Worm (Caenorhabditis elegans) whole organism, young adult: ENCODE data around the gene his-5.

Source experiments
- F37B4.10 ChIP-seq: fragments of 200-800 bp; sonication (Bioruptor generic); IDR thresholded peaks from 2 replicates; pipeline ENCODE4 v1.3.6; 2022; ENCODE audit warnings: missing genetic modification characterization, missing compliant biosample characterization
- F39B2.1 ChIP-seq: fragments of 200-800 bp; sonication (Bioruptor generic); IDR thresholded peaks from 2 replicates; pipeline ENCODE4 v1.3.6; 2022; ENCODE audit warnings: missing genetic modification reagents, missing genetic modification characterization, missing compliant biosample characterization
- F52B5.7 ChIP-seq: sonication (generic microtip); optimal IDR thresholded peaks from 2 replicates; lab custom pipeline; 2016; ENCODE audit warnings: mild to moderate bottlenecking, missing genetic modification characterization, missing compliant biosample characterization
- F57C9.4 ChIP-seq: sonication (generic microtip); optimal IDR thresholded peaks from 2 replicates; lab custom pipeline; 2017; ENCODE audit warnings: mild to moderate bottlenecking, missing genetic modification characterization, missing compliant biosample characterization
- K11D2.4 ChIP-seq: fragments of 200-800 bp; sonication (Bioruptor generic); IDR thresholded peaks from 2 replicates; pipeline ENCODE4 v1.3.6; 2022; ENCODE audit warnings: missing genetic modification reagents, missing genetic modification characterization, missing compliant biosample characterization
- Y56A3A.18 ChIP-seq: fragments of 200-800 bp; sonication (Bioruptor generic); IDR thresholded peaks from 2 replicates; pipeline ENCODE4 v1.3.6; 2022; ENCODE audit warnings: missing genetic modification reagents, missing genetic modification characterization, missing compliant biosample characterization
- Y95B8A.8 ChIP-seq: fragments of 200-800 bp; sonication (Bioruptor generic); IDR thresholded peaks from 2 replicates; pipeline ENCODE4 v1.3.6; 2022; ENCODE audit warnings: missing genetic modification reagents, missing genetic modification characterization, missing compliant biosample characterization
- aptf-2 ChIP-seq: fragments of 200-800 bp; sonication (Bioruptor generic); conservative IDR thresholded peaks from 2 replicates; pipeline ENCODE4 v1.3.6; 2022; ENCODE audit warnings: missing genetic modification reagents, missing genetic modification characterization, missing compliant biosample characterization
- aptf-3 ChIP-seq: fragments of 200-800 bp; sonication (Bioruptor generic); IDR thresholded peaks from 2 replicates; pipeline ENCODE4 v1.3.6; 2022; ENCODE audit warnings: missing genetic modification characterization, missing compliant biosample characterization
- atf-7 ChIP-seq: sonication (generic microtip); optimal IDR thresholded peaks from 2 replicates; lab custom pipeline; 2017; ENCODE audit warnings: mild to moderate bottlenecking, missing genetic modification characterization, missing compliant biosample characterization
- ccch-3 ChIP-seq: fragments of 200-800 bp; sonication (Bioruptor generic); optimal IDR thresholded peaks from 2 replicates; lab custom pipeline; 2018; ENCODE audit warnings: mild to moderate bottlenecking, missing genetic modification characterization, missing compliant biosample characterization
- cebp-1 ChIP-seq, 2 experiments: fragments of 200-800 bp in 1 of 2; sonication (Bioruptor generic) in 1 of 2; sonication (generic microtip) in 1 of 2; IDR thresholded peaks in 1 of 2; optimal IDR thresholded peaks in 1 of 2; 2 replicates each; pipeline versions ENCODE4 v1.3.6 to Lab custom; 2017 to 2022; ENCODE audit warnings: missing compliant biosample characterization in 2 of 2, missing genetic modification characterization in 2 of 2, mild to moderate bottlenecking in 1 of 2, missing genetic modification reagents in 1 of 2, moderate library complexity in 1 of 2
- ceh-100 ChIP-seq: fragments of 200-800 bp; sonication (Bioruptor generic); IDR thresholded peaks from 2 replicates; pipeline ENCODE4 v1.3.6; 2022; ENCODE audit warnings: missing genetic modification reagents, missing genetic modification characterization, missing compliant biosample characterization
- ceh-27 ChIP-seq: fragments of 200-800 bp; sonication (Bioruptor generic); optimal IDR thresholded peaks from 2 replicates; lab custom pipeline; 2018; ENCODE audit warnings: mild to moderate bottlenecking, missing genetic modification characterization, moderate library complexity, missing compliant biosample characterization
- ceh-79 ChIP-seq: sonication (generic microtip); optimal IDR thresholded peaks from 2 replicates; lab custom pipeline; 2017; ENCODE audit warnings: mild to moderate bottlenecking, missing genetic modification characterization, missing compliant biosample characterization
- ceh-91 ChIP-seq: fragments of 200-800 bp; sonication (Bioruptor generic); IDR thresholded peaks from 2 replicates; pipeline ENCODE4 v1.3.6; 2022; ENCODE audit warnings: missing genetic modification reagents, missing genetic modification characterization, missing compliant biosample characterization
- die-1 ChIP-seq: sonication (generic microtip); optimal IDR thresholded peaks from 2 replicates; lab custom pipeline; 2016; ENCODE audit warnings: missing genotype, mild to moderate bottlenecking, missing genetic modification characterization, missing compliant biosample characterization
- efl-1 ChIP-seq: fragments of 150-350 bp; optimal IDR thresholded peaks from 2 replicates; lab custom pipeline; 2014; ENCODE audit warnings: missing biosample characterization, missing genetic modification reagents, missing genetic modification characterization
- egl-18 ChIP-seq: fragments of 200-800 bp; sonication (Bioruptor generic); IDR thresholded peaks from 2 replicates; pipeline ENCODE4 v1.3.6; 2022; ENCODE audit warnings: missing genetic modification reagents, missing genetic modification characterization, missing compliant biosample characterization
- egl-44 ChIP-seq: fragments of 200-800 bp; sonication (Bioruptor generic); IDR thresholded peaks from 2 replicates; pipeline ENCODE4 v1.3.6; 2022; ENCODE audit warnings: missing genetic modification reagents, missing genetic modification characterization, missing compliant biosample characterization
- egrh-3 ChIP-seq: fragments of 200-800 bp; sonication (Bioruptor generic); IDR thresholded peaks from 2 replicates; pipeline ENCODE4 v1.3.6; 2022; ENCODE audit warnings: missing genetic modification reagents, missing genetic modification characterization, missing compliant biosample characterization
- ekl-4 ChIP-seq: fragments of 200-800 bp; sonication (Bioruptor generic); IDR thresholded peaks from 2 replicates; pipeline ENCODE4 v1.3.6; 2022; ENCODE audit warnings: missing genetic modification reagents, missing genetic modification characterization, missing compliant biosample characterization
- gei-17 ChIP-seq: fragments of 200-800 bp; sonication (Bioruptor generic); optimal IDR thresholded peaks from 2 replicates; lab custom pipeline; 2018; ENCODE audit warnings: mild to moderate bottlenecking, missing genetic modification characterization, missing compliant biosample characterization
- him-1 ChIP-seq: sonication (generic microtip); optimal IDR thresholded peaks from 2 replicates; lab custom pipeline; 2016; ENCODE audit warnings: missing genotype, missing genetic modification reagents, missing genetic modification characterization, missing compliant biosample characterization
- hsf-1 ChIP-seq: fragments of 200-800 bp; sonication (Bioruptor generic); IDR thresholded peaks from 2 replicates; pipeline ENCODE4 v1.3.6; 2022; ENCODE audit warnings: missing genetic modification reagents, missing genetic modification characterization, missing compliant biosample characterization
- lag-1 ChIP-seq: fragments of 200-800 bp; sonication (Bioruptor generic); IDR thresholded peaks from 2 replicates; pipeline ENCODE4 v1.3.6; 2022; ENCODE audit warnings: missing genetic modification reagents, missing genetic modification characterization, missing compliant biosample characterization
- let-607 ChIP-seq, 2 experiments: fragments of 200-800 bp in 1 of 2; sonication (Bioruptor generic) in 1 of 2; sonication (generic microtip) in 1 of 2; optimal IDR thresholded peaks; 2 replicates each; lab custom pipeline; 2016 to 2018; ENCODE audit warnings: mild to moderate bottlenecking in 2 of 2, missing compliant biosample characterization in 2 of 2, missing genetic modification characterization in 2 of 2, moderate library complexity in 2 of 2, missing genotype in 1 of 2
- lin-40 ChIP-seq: sonication (generic microtip); optimal IDR thresholded peaks from 2 replicates; lab custom pipeline; 2016; ENCODE audit warnings: missing genetic modification characterization, mild to moderate bottlenecking, missing compliant biosample characterization, missing genotype, missing genetic modification reagents
- lin-54 ChIP-seq: fragments of 200-800 bp; sonication (Bioruptor generic); optimal IDR thresholded peaks from 2 replicates; lab custom pipeline; 2018; ENCODE audit warnings: mild to moderate bottlenecking, missing genetic modification characterization, missing compliant biosample characterization
- lsy-27 ChIP-seq: sonication (generic microtip); optimal IDR thresholded peaks from 2 replicates; lab custom pipeline; 2017; ENCODE audit warnings: missing genetic modification characterization, mild to moderate bottlenecking, missing compliant biosample characterization, antibody characterized with exemption, missing genotype, borderline replicate concordance; ENCODE audit not compliant: insufficient read depth
- mel-28 ChIP-seq: sonication (generic microtip); optimal IDR thresholded peaks from 2 replicates; lab custom pipeline; 2016; ENCODE audit warnings: borderline replicate concordance, mild to moderate bottlenecking, missing genetic modification characterization, missing compliant biosample characterization
- mes-4 ChIP-seq: sonication (generic microtip); optimal IDR thresholded peaks from 2 replicates; lab custom pipeline; 2016; ENCODE audit warnings: missing genotype, missing genetic modification characterization, missing compliant biosample characterization
- nhr-120 ChIP-seq: fragments of 200-800 bp; sonication (Bioruptor generic); IDR thresholded peaks from 2 replicates; pipeline ENCODE4 v1.3.6; 2022; ENCODE audit warnings: missing genetic modification characterization, missing compliant biosample characterization
- nhr-90 ChIP-seq: sonication (generic microtip); optimal IDR thresholded peaks from 2 replicates; lab custom pipeline; 2016; ENCODE audit warnings: missing genotype, mild to moderate bottlenecking, missing genetic modification characterization, missing compliant biosample characterization
- repo-1 ChIP-seq: sonication (generic microtip); optimal IDR thresholded peaks from 2 replicates; lab custom pipeline; 2017; ENCODE audit warnings: mild to moderate bottlenecking, missing genetic modification characterization, missing compliant biosample characterization
- rpc-1 ChIP-seq, 2 experiments: fragments of 150-350 bp in 1 of 2; sonication (generic microtip) in 1 of 2; optimal IDR thresholded peaks; 2 replicates each; lab custom pipeline; 2014 to 2018; ENCODE audit warnings: missing biosample characterization in 1 of 2, missing genetic modification characterization in 1 of 2, missing genetic modification reagents in 1 of 2, missing genotype in 1 of 2
- sea-2 ChIP-seq: fragments of 200-800 bp; sonication (Bioruptor generic); IDR thresholded peaks from 2 replicates; pipeline ENCODE4 v1.3.6; 2022; ENCODE audit warnings: missing genetic modification characterization, missing compliant biosample characterization
- snpc-1.3 ChIP-seq: sonication (generic microtip); optimal IDR thresholded peaks from 2 replicates; lab custom pipeline; 2017; ENCODE audit warnings: missing genetic modification characterization, mild to moderate bottlenecking, missing compliant biosample characterization, antibody characterized with exemption, moderate library complexity, missing genotype, missing genetic modification reagents; ENCODE audit not compliant: insufficient read depth
- somi-1 ChIP-seq: fragments of 200-800 bp; sonication (Bioruptor generic); optimal IDR thresholded peaks from 2 replicates; lab custom pipeline; 2018; ENCODE audit warnings: mild to moderate bottlenecking, missing genetic modification characterization, missing compliant biosample characterization
- sptf-2 ChIP-seq: fragments of 200-800 bp; sonication (Bioruptor generic); optimal IDR thresholded peaks from 2 replicates; lab custom pipeline; 2018; ENCODE audit warnings: mild to moderate bottlenecking, missing genetic modification characterization, missing compliant biosample characterization
- tbp1 ChIP-seq: fragments of 200-800 bp; sonication (Bioruptor generic); optimal IDR thresholded peaks from 2 replicates; lab custom pipeline; 2018; ENCODE audit warnings: mild to moderate bottlenecking, missing genetic modification characterization, missing compliant biosample characterization
- tlf-1 ChIP-seq: fragments of 200-800 bp; sonication (Bioruptor generic); optimal IDR thresholded peaks from 2 replicates; lab custom pipeline; 2018; ENCODE audit warnings: mild to moderate bottlenecking, missing genetic modification characterization, missing compliant biosample characterization
- unc-130 ChIP-seq: sonication (generic microtip); optimal IDR thresholded peaks from 2 replicates; lab custom pipeline; 2016; ENCODE audit warnings: missing genetic modification reagents, missing genetic modification characterization, missing compliant biosample characterization
- unc-62 ChIP-seq: fragments of 150-350 bp; optimal IDR thresholded peaks from 2 replicates; lab custom pipeline; 2014; ENCODE audit warnings: missing biosample characterization, missing genetic modification reagents, missing genetic modification characterization
- zfh-2 ChIP-seq: fragments of 200-800 bp; sonication (Bioruptor generic); conservative IDR thresholded peaks from 2 replicates; pipeline ENCODE4 v1.3.6; 2022; ENCODE audit warnings: missing genetic modification reagents, missing genetic modification characterization, missing compliant biosample characterization
- ztf-18 ChIP-seq: sonication (generic microtip); optimal IDR thresholded peaks from 2 replicates; lab custom pipeline; 2016; ENCODE audit warnings: missing genotype, mild to moderate bottlenecking, missing genetic modification characterization, missing compliant biosample characterization
- ztf-22 ChIP-seq: fragments of 200-800 bp; sonication (Bioruptor generic); optimal IDR thresholded peaks from 2 replicates; lab custom pipeline; 2018; ENCODE audit warnings: mild to moderate bottlenecking, missing genetic modification characterization, moderate library complexity, missing compliant biosample characterization
- ztf-28 ChIP-seq: fragments of 200-800 bp; sonication (Bioruptor generic); IDR thresholded peaks from 2 replicates; pipeline ENCODE4 v1.3.6; 2022; ENCODE audit warnings: missing genetic modification reagents, missing genetic modification characterization, missing compliant biosample characterization

The his-5 gene

DNA sequence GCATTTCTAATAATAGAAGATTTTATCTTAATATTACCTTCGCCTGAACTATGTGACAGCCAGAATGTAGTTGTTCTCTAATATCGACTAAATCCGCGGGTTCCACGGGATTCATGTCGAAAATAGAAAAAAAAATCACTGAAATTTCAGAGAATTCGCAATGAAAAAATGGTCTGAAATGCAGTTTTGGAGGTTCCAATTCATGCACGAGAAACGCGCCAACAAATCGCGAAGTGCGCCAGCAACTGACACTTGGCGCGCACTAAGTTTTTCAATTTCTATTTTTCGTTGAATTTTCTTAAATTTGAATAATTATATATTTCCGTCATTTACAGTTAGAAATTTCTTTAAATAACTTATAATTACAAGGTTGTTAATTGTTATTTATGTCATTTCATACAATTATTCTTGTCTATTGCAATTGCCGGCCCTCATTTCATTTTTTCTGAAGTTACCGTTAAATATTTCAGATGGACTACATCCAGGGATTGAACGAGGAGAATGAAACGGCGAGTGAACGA lies 34.9 kb downstream of the his-5 start, which contains the start of the genes F25G6.9 and symk-1 (continued):
- TF ChIP-seq tbp1 (GFP tag; lab: Kevin White, UChicago) (peak; percentile 17), aptf-2 (no peak), ceh-100 (GFP tag; lab: Robert Waterston, UW) (no peak), rpc-1 (optimal IDR thresholded peaks at IDR 0.05; lab: Kevin White, UChicago) (no peak), rpc-1 (tag; optimal IDR thresholded peaks at IDR 0.05; lab: Kevin White, UChicago) (no peak), lsy-27 (no peak), hsf-1 (GFP tag; lab: Robert Waterston, UW) (0 out of 2 replicates have a peak, but pooled peaks have one; percentile 21), unc-62 (GFP tag; lab: Kevin White, UChicago) (no peak), somi-1 (GFP tag; lab: Kevin White, UChicago) (no peak), ztf-22 (no peak), ztf-18 (tag; lab: Kevin White, UChicago) (peak; percentile 96), mel-28 (tag; lab: Kevin White, UChicago) (no peak), F37B4.10 (no peak), egl-44 (GFP tag; lab: Robert Waterston, UW) (no peak), efl-1 (GFP tag; lab: Kevin White, UChicago) (peak; percentile 27), let-607 (tag; optimal IDR thresholded peaks at IDR 0.05; lab: Kevin White, UChicago) (no peak), Y95B8A.8 (GFP tag; lab: Robert Waterston, UW) (no peak), unc-130 (GFP tag; lab: Kevin White, UChicago) (no peak), zfh-2 (GFP tag; lab: Robert Waterston, UW) (no peak), tlf-1 (GFP tag; lab: Kevin White, UChicago) (no peak), egl-18 (GFP tag; lab: Robert Waterston, UW) (no peak), die-1 (tag; lab: Kevin White, UChicago) (no peak), lag-1 (GFP tag; lab: Robert Waterston, UW) (no peak), nhr-120 (GFP tag; lab: Robert Waterston, UW) (no peak), snpc-1.3 (no peak), sea-2 (GFP tag; lab: Robert Waterston, UW) (no peak), repo-1 (tag; lab: Kevin White, UChicago) (no peak), lin-40 (peak; percentile 72), sptf-2 (GFP tag; lab: Kevin White, UChicago) (no peak), F57C9.4 (no peak), gei-17 (GFP tag; lab: Kevin White, UChicago) (no peak), Y56A3A.18 (GFP tag; lab: Robert Waterston, UW) (no peak), F52B5.7 (tag; lab: Kevin White, UChicago) (no peak), F39B2.1 (no peak), lin-54 (GFP tag; lab: Kevin White, UChicago) (peak; percentile 52), egrh-3 (no peak), cebp-1 (GFP tag; IDR thresholded peaks at IDR 0.05; lab: Robert Waterston, UW) (no peak), cebp-1 (tag; optimal IDR thresholded peaks at IDR 0.05; lab: Kevin White, UChicago) (peak; percentile 57), mes-4 (tag; lab: Kevin White, UChicago) (no peak), ceh-27 (GFP tag; lab: Kevin White, UChicago) (no peak), him-1 (tag; lab: Kevin White, UChicago) (no peak), ekl-4 (GFP tag; lab: Robert Waterston, UW) (no peak), ccch-3 (GFP tag; lab: Kevin White, UChicago) (no peak), ceh-91 (GFP tag; lab: Robert Waterston, UW) (no peak), nhr-90 (tag; lab: Kevin White, UChicago) (no peak), K11D2.4 (GFP tag; lab: Robert Waterston, UW) (peak; percentile 57; the same call in 1 of the 2 replicates), ztf-28 (GFP tag; lab: Robert Waterston, UW) (no peak), atf-7 (tag; lab: Kevin White, UChicago) (no peak), ceh-79 (tag; lab: Kevin White, UChicago) (no peak), aptf-3 (no peak)
